Fruit fly (Drosophila melanogaster) whole organism, adult: Measurements from ENCODE around the gene CG11927.

Source experiments
- CG11617 ChIP-seq: fragments of 200-800 bp; sonication (Bioruptor generic); optimal IDR thresholded peaks from 2 replicates; lab custom pipeline; 2017; ENCODE audit warnings: mild to moderate bottlenecking, missing biosample characterization, missing genetic modification reagents, missing genetic modification characterization
- CG12768 ChIP-seq: fragments of 200-800 bp; sonication (Bioruptor generic); optimal IDR thresholded peaks from 2 replicates; lab custom pipeline; 2017; ENCODE audit warnings: missing biosample characterization, missing genetic modification characterization, mild to moderate bottlenecking, moderate library complexity, missing genetic modification reagents
- CG14711 ChIP-seq: fragments of 200-800 bp; sonication (Bioruptor generic); optimal IDR thresholded peaks from 2 replicates; lab custom pipeline; 2018; ENCODE audit warnings: missing biosample characterization, mild to moderate bottlenecking, missing genetic modification characterization, moderate library complexity
- CG1620 ChIP-seq: fragments of 200-800 bp; sonication (Bioruptor generic); optimal IDR thresholded peaks from 2 replicates; lab custom pipeline; 2016; ENCODE audit warnings: missing biosample characterization, missing genetic modification characterization
- CG33017 ChIP-seq: fragments of 200-800 bp; sonication (Bioruptor generic); optimal IDR thresholded peaks from 2 replicates; lab custom pipeline; 2018; ENCODE audit warnings: missing biosample characterization, mild to moderate bottlenecking, missing genetic modification characterization, moderate library complexity
- CG5204 ChIP-seq: fragments of 200-800 bp; sonication (Bioruptor generic); optimal IDR thresholded peaks from 2 replicates; lab custom pipeline; 2016; ENCODE audit warnings: missing biosample characterization, missing genetic modification characterization
- CG7045 ChIP-seq: fragments of 200-800 bp; sonication (Bioruptor generic); optimal IDR thresholded peaks from 2 replicates; lab custom pipeline; 2017; ENCODE audit warnings: missing biosample characterization, mild to moderate bottlenecking, missing genetic modification characterization
- CG7101 ChIP-seq: fragments of 200-800 bp; sonication (Bioruptor generic); optimal IDR thresholded peaks from 2 replicates; lab custom pipeline; 2018; ENCODE audit warnings: missing biosample characterization, mild to moderate bottlenecking, missing genetic modification characterization, moderate library complexity
- Clk ChIP-seq: fragments of 200-800 bp; sonication (Bioruptor generic); optimal IDR thresholded peaks from 2 replicates; lab custom pipeline; 2017; ENCODE audit warnings: missing biosample characterization, missing genetic modification characterization
- Crg-1 ChIP-seq: fragments of 200-800 bp; sonication (Bioruptor generic); optimal IDR thresholded peaks from 2 replicates; lab custom pipeline; 2016; ENCODE audit warnings: missing biosample characterization, missing genetic modification characterization
- Hr96 ChIP-seq: fragments of 200-800 bp; sonication (Bioruptor generic); optimal IDR thresholded peaks from 2 replicates; lab custom pipeline; 2016; ENCODE audit warnings: missing biosample characterization, missing genetic modification characterization
- Mnt ChIP-seq: fragments of 200-800 bp; sonication (Bioruptor generic); optimal IDR thresholded peaks from 2 replicates; lab custom pipeline; 2016; ENCODE audit warnings: missing biosample characterization, mild to moderate bottlenecking, missing genetic modification characterization
- bab1 ChIP-seq: fragments of 200-800 bp; sonication (Bioruptor generic); optimal IDR thresholded peaks from 3 replicates; lab custom pipeline; 2019; ENCODE audit warnings: missing biosample characterization, mild to moderate bottlenecking, missing genetic modification characterization, moderate library complexity
- cic ChIP-seq: fragments of 200-800 bp; sonication (Bioruptor generic); optimal IDR thresholded peaks from 2 replicates; lab custom pipeline; 2017; ENCODE audit warnings: missing biosample characterization, mild to moderate bottlenecking, missing genetic modification characterization, moderate library complexity
- cnc ChIP-seq, 2 experiments: fragments of >200 bp; optimal IDR thresholded peaks; 2 replicates each; lab custom pipeline; 2017
- kay ChIP-seq: fragments of 200-800 bp; sonication (Bioruptor generic); peaks from one replicate; lab custom pipeline; 2016; ENCODE audit warnings: missing biosample characterization, missing genetic modification characterization, borderline replicate concordance
- ovo ChIP-seq: fragments of 200-800 bp; sonication (Bioruptor generic); optimal IDR thresholded peaks from 2 replicates; lab custom pipeline; 2016; ENCODE audit warnings: missing biosample characterization, missing genetic modification characterization
- pad ChIP-seq: fragments of 200-800 bp; sonication (Bioruptor generic); optimal IDR thresholded peaks from 3 replicates; lab custom pipeline; 2017; ENCODE audit warnings: missing biosample characterization, missing genetic modification characterization, mild to moderate bottlenecking, moderate library complexity, missing genetic modification reagents
- tj ChIP-seq: fragments of 200-800 bp; sonication (Bioruptor generic); optimal IDR thresholded peaks from 3 replicates; lab custom pipeline; 2017; ENCODE audit warnings: missing biosample characterization, mild to moderate bottlenecking, missing genetic modification characterization, moderate library complexity
- toe ChIP-seq: fragments of 200-800 bp; sonication (Bioruptor generic); optimal IDR thresholded peaks from 2 replicates; lab custom pipeline; 2016; ENCODE audit warnings: missing biosample characterization, missing genetic modification characterization

The CG11927 gene

DNA sequence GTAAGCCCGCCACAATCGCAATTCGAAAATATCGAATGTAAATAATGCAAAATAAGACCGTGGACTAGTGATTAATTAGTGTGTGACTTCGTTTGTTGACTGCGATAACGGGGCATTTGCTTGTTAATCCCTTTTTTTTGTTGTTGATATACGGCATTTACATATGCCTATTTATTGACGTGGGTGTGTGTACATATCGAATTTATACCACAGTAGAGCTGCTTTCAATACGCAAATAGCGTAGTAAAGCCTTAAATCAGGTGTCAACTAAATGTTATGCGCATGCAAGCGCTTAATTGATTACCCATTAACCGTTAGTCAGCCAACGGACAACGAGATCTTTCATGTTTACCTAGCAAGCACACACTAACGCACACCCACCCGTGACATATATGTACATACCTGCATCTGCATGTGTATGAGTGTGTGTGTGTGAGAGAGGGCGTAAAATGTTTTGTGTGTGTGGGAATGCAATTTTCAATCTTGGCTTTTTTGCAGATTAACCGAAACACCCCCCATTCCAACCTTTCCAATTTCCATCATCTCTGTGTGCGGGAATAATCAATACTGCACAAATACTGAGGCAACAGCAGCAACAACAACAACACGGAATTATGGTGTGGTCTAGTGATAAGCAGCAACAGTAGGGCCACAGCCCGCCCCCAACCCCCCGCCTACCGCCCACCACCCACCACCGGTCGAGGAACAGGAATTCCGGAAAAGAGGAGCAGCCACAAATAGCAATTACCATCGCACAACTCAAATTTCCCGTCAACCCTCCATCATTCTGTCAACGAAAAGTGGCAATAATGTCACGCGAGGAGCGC is 8.9 kb upstream of the CG11927 start:
- TF ChIP-seq CG5204 (GFP tag; lab: Kevin White, UChicago), result no peak
- no peak for TF ChIP-seq cnc (optimal IDR thresholded peaks at IDR 0.05; lab: Kevin White, UChicago)
- TF ChIP-seq ovo, result no peak
- TF ChIP-seq Crg-1 (GFP tag; lab: Kevin White, UChicago), result peak; percentile 7
- peak; percentile 17 for TF ChIP-seq CG12768 (GFP tag; lab: Kevin White, UChicago)
- peak; percentile 20 for TF ChIP-seq CG7045 (GFP tag; lab: Kevin White, UChicago)

DNA sequence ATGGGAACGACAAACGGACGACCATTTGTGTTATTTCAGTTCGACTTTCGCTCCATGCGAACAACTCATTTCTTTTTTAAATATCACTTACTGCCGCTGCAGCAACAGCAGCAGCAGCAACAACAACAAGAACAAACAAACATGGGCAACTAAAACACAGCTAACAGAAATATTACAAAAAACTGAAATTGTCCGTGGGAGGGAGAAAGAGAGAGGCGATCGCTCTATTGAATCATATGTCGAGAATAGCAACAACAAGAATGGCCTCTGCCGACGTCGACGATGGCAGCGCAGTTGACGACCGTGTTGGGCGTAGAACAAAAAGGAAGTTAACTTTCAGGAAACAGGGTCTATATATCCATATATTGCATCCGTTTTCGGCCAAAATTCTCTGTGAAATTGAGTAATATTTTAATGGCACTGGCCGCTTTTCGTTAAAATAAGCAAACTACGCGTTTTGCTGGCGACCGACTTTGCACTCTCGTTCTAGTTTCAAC is 889 bp upstream of the CG11927 start:
- TF ChIP-seq Mnt (GFP tag; lab: Kevin White, UChicago) (no peak), CG12768 (GFP tag; lab: Kevin White, UChicago) (peak; percentile 36)

DNA sequence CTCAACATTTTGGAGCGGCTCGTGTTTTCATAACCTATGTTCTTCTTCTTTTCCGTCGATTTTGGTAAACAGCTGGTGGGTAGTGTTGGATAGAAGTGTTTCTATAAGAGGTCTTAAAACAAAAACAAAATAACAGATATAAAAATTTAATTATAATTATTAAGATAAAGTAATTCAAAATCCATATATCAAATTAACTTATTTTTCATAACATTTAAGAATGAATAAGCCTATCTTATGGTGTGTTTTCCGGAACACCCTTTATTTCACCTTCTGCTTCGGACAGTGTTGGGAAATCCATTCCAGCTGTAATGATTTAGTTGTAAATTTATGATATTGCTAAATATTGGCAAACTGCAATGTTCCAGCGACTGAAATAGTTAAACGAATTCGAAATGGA is 2.8 kb downstream of the CG11927 start, which contains the start of the genes mRpS2 and Mon1:
TSS of gene mRpS2 (minus strand) at position 64 of the 400 bp plus-strand sequence.
TSS of gene Mon1 (plus strand) at position 286 of the 400 bp plus-strand sequence.
- TF ChIP-seq cnc (optimal IDR thresholded peaks at IDR 0.05; lab: Kevin White, UChicago) (no peak), CG7101 (tag; lab: Kevin White, UChicago) (peak; percentile 98), pad (GFP tag; lab: Kevin White, UChicago) (peak; percentile 87), kay (GFP tag; lab: Kevin White, UChicago) (no peak), bab1 (GFP tag; lab: Kevin White, UChicago) (peak; percentile 94), CG5204 (GFP tag; lab: Kevin White, UChicago) (peak; percentile 80), CG14711 (tag; lab: Kevin White, UChicago) (peak; percentile 97), Mnt (GFP tag; lab: Kevin White, UChicago) (peak; percentile 81), CG11617 (GFP tag; lab: Kevin White, UChicago) (peak; percentile 92), Hr96 (GFP tag; lab: Kevin White, UChicago) (peak; percentile 72), Crg-1 (GFP tag; lab: Kevin White, UChicago) (peak; percentile 93), cic (GFP tag; lab: Kevin White, UChicago) (peak; percentile 38), CG12768 (GFP tag; lab: Kevin White, UChicago) (peak; percentile 96), toe (peak; percentile 89), tj (peak; percentile 68), CG7045 (GFP tag; lab: Kevin White, UChicago) (peak; percentile 93), ovo (peak; percentile 72), Clk (GFP tag; lab: Kevin White, UChicago) (peak; percentile 86), CG33017 (tag; lab: Kevin White, UChicago) (peak; percentile 97), CG1620 (peak; percentile 87)

dm6 chr2L:4852605-4853102 is 5.1 kb downstream of the CG11927 start, which contains the start of gene smog:
TSS of gene smog (plus strand) at chr2L:4852864.
- TF ChIP-seq cic (GFP tag; lab: Kevin White, UChicago), result no peak
- no peak for TF ChIP-seq CG14711 (tag; lab: Kevin White, UChicago)
- no peak for TF ChIP-seq CG12768 (GFP tag; lab: Kevin White, UChicago)
- no peak for TF ChIP-seq CG11617 (GFP tag; lab: Kevin White, UChicago)
- no peak for TF ChIP-seq toe
- TF ChIP-seq CG5204 (GFP tag; lab: Kevin White, UChicago), result no peak
- TF ChIP-seq CG7045 (GFP tag; lab: Kevin White, UChicago), result no peak

DNA sequence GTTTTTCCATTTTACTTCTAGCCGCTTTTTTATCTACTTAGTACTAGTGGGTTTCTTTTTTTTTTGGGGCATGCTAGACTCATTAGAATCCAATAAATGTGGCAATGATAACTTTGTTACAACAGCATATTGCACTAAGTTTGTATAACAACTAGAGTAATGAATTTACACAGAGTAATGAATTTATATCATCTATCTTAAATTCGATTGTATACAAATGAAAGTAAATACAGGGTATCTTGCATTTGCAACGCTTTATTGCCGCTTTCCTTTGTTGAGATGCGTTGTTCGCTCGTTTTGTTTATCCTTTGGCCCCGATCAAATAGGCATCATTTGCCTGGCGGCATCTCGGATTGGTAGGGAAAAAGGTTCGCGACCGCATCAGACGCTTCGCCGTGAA is 7.3 kb downstream of the CG11927 start:
- TF ChIP-seq pad (GFP tag; lab: Kevin White, UChicago), result no peak
- no peak for TF ChIP-seq CG12768 (GFP tag; lab: Kevin White, UChicago)
- no peak for TF ChIP-seq CG1620

- TF ChIP-seq Hr96 (GFP tag; lab: Kevin White, UChicago), result no peak
- no peak for TF ChIP-seq CG7101 (tag; lab: Kevin White, UChicago)
- TF ChIP-seq toe, result no peak
- no peak for TF ChIP-seq tj
- no peak for TF ChIP-seq Clk (GFP tag; lab: Kevin White, UChicago)
- no peak for TF ChIP-seq cnc (optimal IDR thresholded peaks at IDR 0.05; lab: Kevin White, UChicago)
- no peak for TF ChIP-seq Mnt (GFP tag; lab: Kevin White, UChicago)
- no peak for TF ChIP-seq CG7045 (GFP tag; lab: Kevin White, UChicago)
- no peak for TF ChIP-seq bab1 (GFP tag; lab: Kevin White, UChicago)
- no peak for TF ChIP-seq pad (GFP tag; lab: Kevin White, UChicago)
Observed at dm6 chr2L:4856118-4856517, 8.6 kb downstream of the CG11927 start.

- TF ChIP-seq CG12768 (GFP tag; lab: Kevin White, UChicago) (no peak), Hr96 (GFP tag; lab: Kevin White, UChicago) (no peak), tj (no peak), CG14711 (tag; lab: Kevin White, UChicago) (no peak), cnc (optimal IDR thresholded peaks at IDR 0.05; lab: Kevin White, UChicago) (no peak), Clk (GFP tag; lab: Kevin White, UChicago) (no peak), kay (GFP tag; lab: Kevin White, UChicago) (no peak), toe (no peak), Crg-1 (GFP tag; lab: Kevin White, UChicago) (no peak), CG11617 (GFP tag; lab: Kevin White, UChicago) (no peak), cic (GFP tag; lab: Kevin White, UChicago) (no peak), bab1 (GFP tag; lab: Kevin White, UChicago) (no peak), CG7101 (tag; lab: Kevin White, UChicago) (no peak), CG33017 (tag; lab: Kevin White, UChicago) (no peak), CG5204 (GFP tag; lab: Kevin White, UChicago) (no peak), CG7045 (GFP tag; lab: Kevin White, UChicago) (no peak), pad (GFP tag; lab: Kevin White, UChicago) (no peak), ovo (no peak)
Observed at dm6 chr2L:4861503-4861902, 13.9 kb downstream of the CG11927 start.
